Worm (Caenorhabditis elegans): ENCODE data around the gene B0303.11.

B0303.11 gene

DNA sequence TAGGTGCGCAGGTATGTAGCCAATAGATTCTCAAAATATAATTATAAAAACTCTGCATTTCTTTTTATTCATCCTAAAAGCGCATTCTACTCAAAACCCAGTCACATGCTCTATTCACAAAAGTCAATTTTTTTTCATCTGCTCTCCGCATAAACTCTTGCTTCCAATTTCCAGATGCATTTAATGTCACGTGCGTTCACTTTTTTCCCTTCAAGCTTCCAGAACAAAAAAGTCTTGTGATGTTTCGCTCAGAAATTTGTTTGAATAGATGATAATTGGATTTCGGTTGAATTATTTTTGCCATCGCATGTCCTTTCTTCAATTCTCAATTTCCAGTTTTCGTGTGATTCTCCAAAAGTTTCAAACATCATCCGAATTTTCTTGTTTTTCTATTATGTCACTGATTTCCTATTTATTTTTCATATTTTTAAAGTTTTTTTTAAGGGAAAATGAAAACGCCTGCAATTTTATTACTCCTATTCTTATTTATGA, 45.3 kb downstream of the B0303.11 start, which contains the start of gene F22B7.1:
F22B7.1 (plus strand) TSS at position 442 of the 492 bp plus-strand sequence.
- TF ChIP-seq sdc-2 (tag; optimal IDR thresholded peaks at IDR 0.05) (no peak), hlh-30 (tag; optimal IDR thresholded peaks at IDR 0.05; ENCODE audit: insufficient read depth) (peak; percentile 21)

DNA sequence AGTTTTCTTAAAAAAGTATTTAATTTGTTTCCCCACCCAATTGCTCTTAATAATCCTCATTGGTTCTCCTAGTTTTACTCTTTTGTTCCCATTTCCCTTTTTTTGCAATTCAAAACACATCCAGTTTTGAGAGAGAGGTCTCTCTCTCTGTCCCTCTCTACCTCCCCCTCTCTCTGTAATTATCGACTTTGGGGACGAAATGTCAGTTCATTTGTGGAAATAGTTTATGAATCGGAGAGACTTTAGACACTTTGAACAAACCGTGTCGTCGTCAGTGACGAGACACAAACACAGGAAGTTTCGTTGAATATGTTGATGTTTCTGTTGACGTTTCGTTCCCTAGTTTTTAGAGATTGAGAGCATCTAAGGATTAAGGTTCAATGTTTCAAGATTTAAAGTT, 47.1 kb downstream of the B0303.11 start:
- TF ChIP-seq pros-1 (tag; optimal IDR thresholded peaks at IDR 0.05) (peak; percentile 49), ceh-24 (tag; optimal IDR thresholded peaks at IDR 0.05) (no peak), F13H6.1 (tag; optimal IDR thresholded peaks at IDR 0.05) (no peak), mec-3 (tag; optimal IDR thresholded peaks at IDR 0.05; ENCODE audit: borderline replicate concordance) (no peak), ceh-31 (tag; optimal IDR thresholded peaks at IDR 0.05) (no peak)

DNA sequence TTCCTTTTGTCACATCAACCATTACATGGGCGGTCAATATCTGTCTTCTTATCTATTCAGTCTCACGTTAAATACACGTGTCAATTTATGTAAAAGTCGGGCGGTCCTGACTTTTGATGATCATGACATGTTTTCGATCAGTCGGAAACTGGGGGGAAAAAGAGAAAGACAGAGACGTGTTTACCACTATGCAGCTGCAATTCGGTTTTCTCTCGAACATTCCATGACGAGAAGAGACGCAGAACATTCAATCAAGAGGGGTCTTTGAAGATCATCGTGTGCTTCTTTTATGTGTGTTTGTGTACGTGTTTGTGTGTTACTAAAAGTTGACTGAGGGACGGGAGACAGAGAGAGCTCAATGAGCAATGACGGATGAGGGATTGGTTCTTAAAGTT, 51.8 kb downstream of the B0303.11 start:
- TF ChIP-seq pqm-1 (tag; optimal IDR thresholded peaks at IDR 0.05) (peak; percentile 80), ceh-18 (tag; optimal IDR thresholded peaks at IDR 0.05) (peak; percentile 96), nhr-11 (tag; optimal IDR thresholded peaks at IDR 0.05) (no peak), ztf-16 (tag; optimal IDR thresholded peaks at IDR 0.05) (peak; percentile 10), ref-2 (tag; optimal IDR thresholded peaks at IDR 0.05) (no peak), pha-2 (tag; optimal IDR thresholded peaks at IDR 0.05) (no peak), hlh-30 (tag; optimal IDR thresholded peaks at IDR 0.05; ENCODE audit: insufficient read depth) (peak; percentile 33), K09A11.1 (tag; optimal IDR thresholded peaks at IDR 0.05; ENCODE audit: insufficient read depth) (peak; percentile 20), unc-55 (GFP tag; optimal IDR thresholded peaks at IDR 0.05) (peak; percentile 94), dve-1 (tag; optimal IDR thresholded peaks at IDR 0.05) (peak; percentile 62), lim-6 (tag; optimal IDR thresholded peaks at IDR 0.05) (no peak), C38D4.7 (GFP tag; optimal IDR thresholded peaks at IDR 0.05) (no peak), nfya-1 (tag; optimal IDR thresholded peaks at IDR 0.05) (peak; percentile 58), tbx-2 (tag; optimal IDR thresholded peaks at IDR 0.05) (peak; percentile 78), ceh-31 (tag; optimal IDR thresholded peaks at IDR 0.05) (no peak), Y22D7AL.16 (tag; optimal IDR thresholded peaks at IDR 0.05) (no peak), T23F11.4 (GFP tag; optimal IDR thresholded peaks at IDR 0.05) (peak; percentile 42), F13H6.1 (tag; optimal IDR thresholded peaks at IDR 0.05) (peak; percentile 72), hlh-8 (tag; optimal IDR thresholded peaks at IDR 0.05) (peak; percentile 33), elt-2 (tag; optimal IDR thresholded peaks at IDR 0.05) (peak; percentile 69), rnt-1 (tag; optimal IDR thresholded peaks at IDR 0.05) (peak; percentile 71)

DNA sequence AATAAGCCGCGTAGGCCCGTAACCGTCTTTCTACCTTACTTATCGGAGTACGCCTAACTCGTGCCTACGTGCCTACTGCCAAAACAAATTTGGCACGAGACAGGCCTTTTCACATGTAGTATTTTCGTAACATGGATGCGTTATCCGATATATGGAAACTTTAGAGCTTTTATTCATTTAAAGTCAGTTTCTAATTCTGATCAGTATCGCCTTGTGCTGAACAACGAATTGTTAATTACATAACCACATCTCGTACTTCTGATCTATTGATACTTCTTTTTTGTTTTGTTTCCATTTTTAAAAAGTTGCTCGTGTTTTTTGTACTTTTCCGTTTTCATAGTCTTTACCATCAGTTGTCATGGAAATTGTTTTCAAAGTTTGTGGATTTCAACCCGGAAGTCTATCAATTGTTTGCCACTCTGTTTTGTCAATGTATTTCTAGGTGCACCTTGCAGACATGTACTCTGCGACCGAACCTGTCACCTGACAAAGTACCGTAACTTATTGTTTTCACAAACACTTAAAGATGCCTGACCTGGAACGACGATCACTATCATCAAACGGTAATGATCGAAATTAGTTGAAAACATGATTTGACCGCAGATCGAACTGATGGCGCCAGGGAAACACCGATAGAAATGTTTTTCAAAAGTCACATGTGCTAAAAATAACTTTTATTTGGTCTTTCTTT, 52.4 kb downstream of the B0303.11 start:
- TF ChIP-seq ceh-34 (tag; optimal IDR thresholded peaks at IDR 0.05) = no peak
- TF ChIP-seq che-1 (tag; optimal IDR thresholded peaks at IDR 0.05) = no peak
- no peak for TF ChIP-seq unc-86 (tag; optimal IDR thresholded peaks at IDR 0.05)
- TF ChIP-seq pha-2 (tag; optimal IDR thresholded peaks at IDR 0.05) = no peak

DNA sequence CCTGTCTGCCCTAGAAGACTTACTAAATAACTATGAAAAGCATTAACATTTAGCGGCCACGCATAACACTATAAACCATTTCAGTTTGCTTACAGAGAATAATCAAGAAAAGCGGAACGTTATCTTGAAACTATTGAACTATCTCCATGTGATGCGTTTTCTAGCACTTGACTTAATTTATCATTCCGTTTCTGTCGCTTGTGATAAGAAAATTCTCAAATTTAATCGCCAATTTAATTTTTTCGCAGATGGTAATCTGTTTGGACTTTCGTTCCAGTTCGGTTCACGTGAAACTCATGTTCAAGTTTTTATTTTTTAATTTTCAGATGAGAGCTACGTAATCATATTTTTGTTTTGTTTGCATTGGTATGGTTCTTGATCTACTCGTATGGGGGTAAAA, 53.3 kb downstream of the B0303.11 start:
- TF ChIP-seq pat-9 (tag; optimal IDR thresholded peaks at IDR 0.05) (no peak), elt-2 (tag; optimal IDR thresholded peaks at IDR 0.05) (peak; percentile 81)

DNA sequence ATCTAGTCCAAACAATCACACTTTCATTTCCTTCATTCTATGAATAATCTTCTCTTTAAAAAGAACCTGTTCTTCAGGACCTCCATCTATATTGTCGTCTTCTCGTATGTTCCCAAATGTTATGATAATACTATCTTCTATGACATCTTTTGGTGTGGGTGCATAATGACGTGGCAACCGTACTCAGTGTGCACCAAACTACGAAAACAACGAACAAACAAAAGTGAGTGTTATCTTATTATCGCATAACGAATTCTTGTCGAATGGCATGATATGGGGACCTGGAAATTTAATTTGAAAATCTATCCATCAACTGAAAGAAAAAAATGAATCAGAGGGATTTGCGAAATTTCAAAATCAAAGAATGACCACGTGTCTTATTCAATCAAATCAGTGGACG, 54.2 kb downstream of the B0303.11 start:
- no peak for TF ChIP-seq rnt-1 (tag; optimal IDR thresholded peaks at IDR 0.05)
- no peak for TF ChIP-seq sox-4 (tag; optimal IDR thresholded peaks at IDR 0.05)
- TF ChIP-seq elt-2 (tag; optimal IDR thresholded peaks at IDR 0.05) = peak; percentile 67

Data from whole organism, late embryonic.